Worm (Caenorhabditis elegans): ENCODE results near the gene Y38H6C.4.

The Y38H6C.4 gene

ce11 chrV:20457155-20457554 is 47.7 kb downstream of the Y38H6C.4 start:
- TF ChIP-seq nhr-43 (tag; optimal IDR thresholded peaks at IDR 0.05; ENCODE audit: poor library complexity, severe bottlenecking) = no peak
- TF ChIP-seq lin-39 (tag; optimal IDR thresholded peaks at IDR 0.05) = peak; percentile 14
- TF ChIP-seq nfya-1 (tag; optimal IDR thresholded peaks at IDR 0.05; ENCODE audit: insufficient read depth) = no peak
- TF ChIP-seq elt-2 (tag; optimal IDR thresholded peaks at IDR 0.05) = no peak
- TF ChIP-seq hmg-11 (tag; optimal IDR thresholded peaks at IDR 0.05) = peak; percentile 39

ce11 chrV:20455637-20456036 is 49.3 kb downstream of the Y38H6C.4 start:
- no peak for TF ChIP-seq nhr-76 (tag; optimal IDR thresholded peaks at IDR 0.05)
- no peak for TF ChIP-seq jun-1 (tag; optimal IDR thresholded peaks at IDR 0.05)
- peak; percentile 35 for TF ChIP-seq nfya-1 (tag; optimal IDR thresholded peaks at IDR 0.05; ENCODE audit: insufficient read depth)
- TF ChIP-seq ztf-11 (tag; optimal IDR thresholded peaks at IDR 0.05) = no peak
- no peak for TF ChIP-seq fkh-2 (tag; optimal IDR thresholded peaks at IDR 0.05)
- peak; percentile 96 for TF ChIP-seq snpc-4 (tag; optimal IDR thresholded peaks at IDR 0.05)
- no peak for TF ChIP-seq fos-1 (tag; optimal IDR thresholded peaks at IDR 0.05)
- TF ChIP-seq lin-39 (tag; optimal IDR thresholded peaks at IDR 0.05) = peak; percentile 3
- no peak for TF ChIP-seq nhr-23 (tag; optimal IDR thresholded peaks at IDR 0.05)
- no peak for TF ChIP-seq nhr-43 (tag; optimal IDR thresholded peaks at IDR 0.05; ENCODE audit: poor library complexity, severe bottlenecking)
- no peak for TF ChIP-seq fkh-10 (GFP tag; optimal IDR thresholded peaks at IDR 0.05)

Measured in whole organism, L3 larva.